Worm (Caenorhabditis elegans) whole organism, early embryonic: ENCODE measurements around the gene F19B2.6.

Source experiments
- B0310.2 ChIP-seq: sonication (generic microtip); optimal IDR thresholded peaks from 2 replicates; lab custom pipeline; 2016; ENCODE audit warnings: mild to moderate bottlenecking, missing genetic modification characterization, missing compliant biosample characterization
- ama-1 ChIP-seq: fragments of 150-350 bp; optimal IDR thresholded peaks from 2 replicates; lab custom pipeline; 2014
- ceh-36 ChIP-seq: sonication (generic microtip); optimal IDR thresholded peaks from 2 replicates; lab custom pipeline; 2016; ENCODE audit warnings: missing genetic modification characterization, inconsistent platforms, missing compliant biosample characterization
- flt-1 ChIP-seq: fragments of 200-800 bp; sonication (Bioruptor generic); IDR thresholded peaks from 2 replicates; pipeline ENCODE4 v1.3.6; 2022; ENCODE audit warnings: missing genetic modification characterization, missing compliant biosample characterization
- hmbx-1 ChIP-seq: sonication (generic microtip); optimal IDR thresholded peaks from 2 replicates; lab custom pipeline; 2016; ENCODE audit warnings: mild to moderate bottlenecking, missing genetic modification characterization, missing compliant biosample characterization
- hnd-1 ChIP-seq: sonication (generic microtip); optimal IDR thresholded peaks from 2 replicates; lab custom pipeline; 2016; ENCODE audit warnings: missing genetic modification characterization, missing compliant biosample characterization
- tbx-11 ChIP-seq: fragments of 200-800 bp; sonication (Bioruptor generic); IDR thresholded peaks from 2 replicates; pipeline ENCODE4 v1.3.6; 2022; ENCODE audit warnings: missing genetic modification characterization, missing compliant biosample characterization
- tbx-37 ChIP-seq: fragments of 200-800 bp; sonication (Bioruptor generic); conservative IDR thresholded peaks from 2 replicates; pipeline ENCODE4 v1.3.6; 2022; ENCODE audit warnings: missing genetic modification reagents, missing genetic modification characterization, missing compliant biosample characterization
- tra-4 ChIP-seq: sonication (generic microtip); optimal IDR thresholded peaks from 2 replicates; lab custom pipeline; 2017; ENCODE audit warnings: missing genetic modification characterization, missing compliant biosample characterization

DNA sequence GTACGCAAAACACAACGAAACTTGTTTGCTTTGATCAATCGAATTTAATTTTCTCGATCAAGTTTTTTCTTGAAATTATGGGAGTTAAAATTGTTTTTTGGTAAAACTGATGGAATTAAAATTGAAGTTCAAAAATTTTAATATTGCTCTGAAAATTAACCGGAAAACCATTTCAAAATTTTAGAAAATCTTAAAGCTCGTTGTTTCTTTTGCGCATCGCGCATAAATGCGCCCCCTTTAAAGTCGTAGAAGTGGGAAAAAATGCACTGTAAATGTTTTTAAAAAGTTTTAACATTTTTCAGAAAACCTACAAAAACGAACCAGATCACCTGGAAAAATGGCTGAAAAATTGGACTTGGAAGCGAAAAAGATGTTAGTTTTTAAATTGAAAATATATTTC lies 44.8 kb downstream of the F19B2.6 start, which contains the start of gene fbxa-113:
- TF ChIP-seq tra-4 (tag; lab: Kevin White, UChicago) = no peak
- TF ChIP-seq tbx-37 (GFP tag; lab: Robert Waterston, UW) = no peak
- no peak for TF ChIP-seq flt-1
- no peak for TF ChIP-seq hnd-1 (tag; lab: Kevin White, UChicago)
- no peak for TF ChIP-seq ceh-36 (tag; lab: Kevin White, UChicago)
- TF ChIP-seq tbx-11 (GFP tag; lab: Robert Waterston, UW) = no peak
- no peak for TF ChIP-seq hmbx-1 (tag; lab: Kevin White, UChicago)
- no peak for TF ChIP-seq B0310.2
- TF ChIP-seq ama-1 (lab: Kevin White, UChicago) = no peak
